Worm (Caenorhabditis elegans): ENCODE measurements around the gene nhr-253.

- TF ChIP-seq blmp-1 (tag; optimal IDR thresholded peaks at IDR 0.05) (no peak), ztf-11 (tag; optimal IDR thresholded peaks at IDR 0.05) (no peak), elt-3 (tag; optimal IDR thresholded peaks at IDR 0.05) (no peak), nhr-76 (tag; optimal IDR thresholded peaks at IDR 0.05) (no peak), lsy-2 (tag; optimal IDR thresholded peaks at IDR 0.05) (no peak), elt-1 (tag; optimal IDR thresholded peaks at IDR 0.05; ENCODE audit: borderline replicate concordance, insufficient read depth) (no peak), unc-62 (GFP tag; optimal IDR thresholded peaks at IDR 0.05) (no peak), snpc-4 (tag; optimal IDR thresholded peaks at IDR 0.05) (no peak), nhr-2 (tag; optimal IDR thresholded peaks at IDR 0.05) (no peak)
Observed at ce11 chrV:359466-359865, 36.9 kb upstream of the nhr-253 start, which contains the start of gene T22H9.1.
